Worm (Caenorhabditis elegans) whole organism, L4 larva: ENCODE data around the gene drr-2.

Experiments used
- ama-1 ChIP-seq: fragments of 150-350 bp; optimal IDR thresholded peaks from 2 replicates; lab custom pipeline; 2014; ENCODE audit warnings: inconsistent platforms, mixed read lengths
- ceh-82 ChIP-seq: sonication (generic microtip); optimal IDR thresholded peaks from 2 replicates; lab custom pipeline; 2017; ENCODE audit warnings: missing biosample characterization, missing genetic modification characterization
- dpl-1 ChIP-seq: fragments of 150-350 bp; optimal IDR thresholded peaks from 2 replicates; lab custom pipeline; 2014; ENCODE audit warnings: missing biosample characterization, missing genetic modification reagents, missing genetic modification characterization
- lsy-2 ChIP-seq, 2 experiments: fragments of 150-350 bp in 1 of 2; sonication (generic microtip) in 1 of 2; optimal IDR thresholded peaks; 2 replicates each; lab custom pipeline; 2014 to 2017; ENCODE audit warnings: missing biosample characterization in 2 of 2, missing genetic modification characterization in 2 of 2
- nhr-237 ChIP-seq: sonication (generic microtip); optimal IDR thresholded peaks from 2 replicates; lab custom pipeline; 2017; ENCODE audit warnings: missing biosample characterization, missing genetic modification characterization
- nhr-25 ChIP-seq: sonication (generic microtip); optimal IDR thresholded peaks from 2 replicates; lab custom pipeline; 2017; ENCODE audit warnings: missing genetic modification characterization, mild to moderate bottlenecking, missing compliant biosample characterization, antibody characterized with exemption, moderate library complexity, borderline replicate concordance; ENCODE audit not compliant: insufficient read depth
- snpc-4 ChIP-seq: fragments of 150-350 bp; optimal IDR thresholded peaks from 2 replicates; lab custom pipeline; 2014; ENCODE audit warnings: missing biosample characterization, missing genetic modification characterization
- tag-97 ChIP-seq: fragments of 200-800 bp; sonication (Bioruptor generic); IDR thresholded peaks from 2 replicates; pipeline ENCODE4 v1.3.6; 2022; ENCODE audit warnings: missing genetic modification characterization, missing compliant biosample characterization
- unc-39 ChIP-seq: sonication (generic microtip); optimal IDR thresholded peaks from 2 replicates; lab custom pipeline; 2017; ENCODE audit warnings: missing biosample characterization, missing genetic modification characterization
- unc-62 ChIP-seq, 3 experiments: fragments of 150-350 bp in 1 of 3; sonication (generic microtip); optimal IDR thresholded peaks in 2 of 3; peaks in 1 of 3; 1 replicate in 1 of 3; 2 replicates in 2 of 3; lab custom pipeline; 2014 to 2017; ENCODE audit warnings: missing biosample characterization in 3 of 3, missing genetic modification characterization in 3 of 3, missing genetic modification reagents in 3 of 3, missing genotype in 1 of 3
- vab-7 ChIP-seq: fragments of 200-800 bp; sonication (Bioruptor generic); IDR thresholded peaks from 2 replicates; pipeline ENCODE4 v1.3.6; 2022; ENCODE audit warnings: missing genetic modification reagents, missing genetic modification characterization, missing compliant biosample characterization
- zip-2 ChIP-seq: fragments of 150-350 bp; optimal IDR thresholded peaks from 2 replicates; lab custom pipeline; 2014; ENCODE audit warnings: missing biosample characterization, missing genetic modification characterization

DNA sequence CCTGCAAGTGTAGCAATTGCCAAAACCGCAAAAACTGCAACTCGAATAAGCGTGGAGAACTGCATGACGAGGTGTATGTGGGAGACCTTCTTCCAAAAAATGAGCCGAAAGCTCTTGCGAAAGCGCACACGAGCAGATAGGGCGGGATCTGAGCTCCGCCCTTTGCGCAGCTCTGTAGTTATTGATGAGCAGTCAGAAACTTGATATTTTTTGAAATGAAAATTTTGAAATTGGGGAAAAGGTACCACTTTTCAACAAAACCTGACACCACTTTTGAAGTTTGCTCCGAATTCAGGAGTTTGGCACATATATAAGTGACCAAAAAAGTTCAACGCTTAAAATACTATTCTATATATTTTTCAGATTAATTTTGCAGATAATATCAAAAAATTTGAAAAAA, 24.4 kb upstream of the drr-2 start, which contains the start of gene flp-15:
- TF ChIP-seq unc-39 (tag; lab: Kevin White, UChicago) (no peak), snpc-4 (tag; lab: Kevin White, UChicago) (no peak), ama-1 (lab: Kevin White, UChicago) (no peak), nhr-25 (tag; lab: Kevin White, UChicago) (no peak), dpl-1 (GFP tag; lab: Kevin White, UChicago) (no peak), unc-62 (GFP tag; optimal IDR thresholded peaks at IDR 0.05 in 1 of 2; lab: Kevin White, UChicago) (peak in 1 of 2 experiments; percentile 47), unc-62 (tag; optimal IDR thresholded peaks at IDR 0.05; lab: Kevin White, UChicago) (no peak), vab-7 (GFP tag; lab: Robert Waterston, UW) (no peak), nhr-237 (tag; lab: Kevin White, UChicago) (no peak), lsy-2 (tag; optimal IDR thresholded peaks at IDR 0.05; lab: Kevin White, UChicago) (no peak), ceh-82 (tag; lab: Kevin White, UChicago) (no peak), tag-97 (GFP tag; lab: Robert Waterston, UW) (no peak), zip-2 (tag; lab: Kevin White, UChicago) (no peak)
